Worm (Caenorhabditis elegans): ENCODE data around the gene flr-1.
"Not testable (repeated sequence)": the region's sequence is repeated elsewhere in the genome, so short reads cannot be mapped to it uniquely, and the experiment has no call there.

The flr-1 gene

DNA sequence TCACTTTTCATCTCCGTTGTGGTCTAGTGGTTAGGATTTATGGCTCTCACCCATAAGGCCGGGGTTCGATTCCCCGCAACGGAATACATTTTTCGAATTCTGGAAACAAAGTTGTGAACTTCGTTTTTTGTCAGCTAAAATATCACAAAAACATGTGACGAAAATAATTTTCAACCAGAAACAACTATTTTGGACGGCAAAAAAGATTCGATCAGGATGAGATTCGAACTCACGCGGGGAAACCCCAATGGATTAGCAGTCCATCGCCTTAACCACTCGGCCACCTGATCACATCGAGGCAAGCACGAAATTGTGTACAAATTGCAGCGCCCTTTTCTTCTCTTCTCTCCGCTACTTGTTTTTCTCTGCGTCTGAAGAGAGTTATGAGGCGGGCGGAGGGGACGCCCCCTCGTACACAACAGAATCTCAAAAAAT, 7.7 kb downstream of the flr-1 start (continued):
- TF ChIP-seq tbx-9 (tag; optimal IDR thresholded peaks at IDR 0.05; ENCODE audit: borderline replicate concordance) = peak; percentile 15
- peak; percentile 51 for TF ChIP-seq cebp-1 (GFP tag; IDR thresholded peaks at IDR 0.05)
- not testable (repeated sequence) for TF ChIP-seq cebp-1 (tag; optimal IDR thresholded peaks at IDR 0.05); ama-1 (optimal IDR thresholded peaks at IDR 0.05)
- 0 out of 2 replicates have a peak, but pooled peaks have one; percentile 20 for TF ChIP-seq nhr-120 (GFP tag; IDR thresholded peaks at IDR 0.05)
- peak; percentile 38 to 46 for TF ChIP-seq ama-1 (GFP tag; optimal IDR thresholded peaks at IDR 0.05)
- peak; percentile 73 for TF ChIP-seq snpc-1.3 (tag; optimal IDR thresholded peaks at IDR 0.05; ENCODE audit: insufficient read depth)
- TF ChIP-seq lsl-1 (GFP tag; optimal IDR thresholded peaks at IDR 0.05) = peak; percentile 10
- peak; percentile 84 for TF ChIP-seq hlh-12 (tag; optimal IDR thresholded peaks at IDR 0.05)
- peak; percentile 47; the same call in 1 of the 2 replicates for TF ChIP-seq egrh-3 (GFP tag; IDR thresholded peaks at IDR 0.05)
- peak; percentile 56 for TF ChIP-seq zim-3 (tag; optimal IDR thresholded peaks at IDR 0.05)
- TF ChIP-seq fkh-3 (tag; optimal IDR thresholded peaks at IDR 0.05) = peak; percentile 72
- peak; percentile 93 for TF ChIP-seq tbp1 (GFP tag; optimal IDR thresholded peaks at IDR 0.05)
- peak; percentile 56; the same call in 1 of the 2 replicates for TF ChIP-seq let-526 (GFP tag; IDR thresholded peaks at IDR 0.05)
- TF ChIP-seq ztf-22 (GFP tag; optimal IDR thresholded peaks at IDR 0.05) = peak; percentile 25

DNA sequence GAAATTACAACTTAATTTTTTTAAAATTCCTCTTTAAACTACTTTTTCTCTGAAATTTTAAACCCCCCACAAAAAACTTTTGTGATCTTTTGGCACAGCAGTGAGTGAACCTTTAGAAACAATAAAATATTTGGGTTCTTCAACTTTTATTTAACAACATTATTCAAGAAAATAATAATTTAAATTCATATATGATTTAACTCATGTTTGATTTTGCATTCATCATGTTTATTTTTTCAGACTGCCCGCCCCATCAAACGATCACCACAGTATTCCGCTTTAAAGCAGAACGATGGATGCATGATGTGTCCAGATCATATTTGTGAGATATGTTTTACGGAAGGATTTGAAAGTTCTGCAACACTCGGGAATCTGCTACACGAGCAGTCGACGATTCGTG, 9.9 kb downstream of the flr-1 start, which contains the start of gene set-8:
Gene set-8 (plus strand): TSS at position 301 of the 400 bp plus-strand sequence.
- TF ChIP-seq B0019.2 (GFP tag; conservative IDR thresholded peaks at IDR 0.05) (no peak), ztf-18 (tag; optimal IDR thresholded peaks at IDR 0.05) (no peak), lin-54 (GFP tag; optimal IDR thresholded peaks at IDR 0.05) (no peak), ZK185.1 (tag; optimal IDR thresholded peaks at IDR 0.05; ENCODE audit: poor library complexity, severe bottlenecking) (no peak), chd-7 (tag; optimal IDR thresholded peaks at IDR 0.05) (no peak), F37B4.10 (GFP tag; IDR thresholded peaks at IDR 0.05) (no peak), Y67H2A.10 (GFP tag; conservative IDR thresholded peaks at IDR 0.05) (no peak)

DNA sequence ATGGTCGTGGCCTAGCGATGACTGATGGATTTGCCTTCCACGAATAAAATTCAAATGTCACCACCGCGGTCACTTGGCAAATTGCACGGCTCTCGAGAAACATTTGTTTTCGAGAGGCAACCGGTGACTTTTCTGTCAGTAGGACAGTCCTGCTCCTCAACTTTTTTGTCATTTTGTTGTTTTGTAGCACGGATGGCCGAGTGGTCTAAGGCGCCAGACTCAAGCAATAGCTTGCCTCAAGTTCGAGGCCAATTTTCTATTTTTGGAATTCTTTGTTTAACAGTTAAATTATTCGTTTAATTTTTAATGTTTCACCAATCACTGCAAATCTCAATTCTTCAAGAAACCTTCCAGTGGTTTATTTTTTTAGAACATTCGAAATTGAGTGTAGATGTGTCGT, 12.1 kb downstream of the flr-1 start:
- no peak for TF ChIP-seq him-1 (tag; optimal IDR thresholded peaks at IDR 0.05)
- TF ChIP-seq lin-26 (GFP tag; IDR thresholded peaks at IDR 0.05) = peak; percentile 59; the same call in 1 of the 2 replicates
- TF ChIP-seq athp-1 (tag; optimal IDR thresholded peaks at IDR 0.05) = no peak
- TF ChIP-seq D2030.7 (GFP tag; IDR thresholded peaks at IDR 0.05) = peak; percentile 54
- no peak for TF ChIP-seq lin-35 (GFP tag; optimal IDR thresholded peaks at IDR 0.05)
- peak; percentile 38; the same call in 1 of the 2 replicates for TF ChIP-seq hmg-1.2 (GFP tag; IDR thresholded peaks at IDR 0.05)
- no peak for TF ChIP-seq nhr-120 (GFP tag; IDR thresholded peaks at IDR 0.05)
- TF ChIP-seq tbp1 (GFP tag; optimal IDR thresholded peaks at IDR 0.05) = peak; percentile 85
- no peak for TF ChIP-seq ZK185.1 (tag; optimal IDR thresholded peaks at IDR 0.05; ENCODE audit: poor library complexity, severe bottlenecking)
- TF ChIP-seq ztf-18 (tag; optimal IDR thresholded peaks at IDR 0.05) = peak; percentile 9
- no peak for TF ChIP-seq C17E4.6 (GFP tag; IDR thresholded peaks at IDR 0.05)
- no peak for TF ChIP-seq hlh-12 (tag; optimal IDR thresholded peaks at IDR 0.05)
- TF ChIP-seq bed-1 (GFP tag; IDR thresholded peaks at IDR 0.05) = no peak
- no peak for TF ChIP-seq lsl-1 (GFP tag; optimal IDR thresholded peaks at IDR 0.05)
- TF ChIP-seq ztf-26 (tag; optimal IDR thresholded peaks at IDR 0.05) = no peak
- no peak for TF ChIP-seq dpff-1 (tag; optimal IDR thresholded peaks at IDR 0.05)
- TF ChIP-seq mes-4 (tag; optimal IDR thresholded peaks at IDR 0.05) = no peak
- 0 out of 2 replicates have a peak, but pooled peaks have one; percentile 51 for TF ChIP-seq ztf-25 (GFP tag; IDR thresholded peaks at IDR 0.05)
- no peak for TF ChIP-seq ceh-27 (GFP tag; optimal IDR thresholded peaks at IDR 0.05)
- TF ChIP-seq ceh-91 (GFP tag; IDR thresholded peaks at IDR 0.05) = no peak
- TF ChIP-seq F52B5.7 (tag; optimal IDR thresholded peaks at IDR 0.05) = no peak
- TF ChIP-seq F37B4.10 (GFP tag; IDR thresholded peaks at IDR 0.05) = no peak
- TF ChIP-seq attf-3 (GFP tag; conservative IDR thresholded peaks at IDR 0.05) = no peak
- no peak for TF ChIP-seq ccch-3 (GFP tag; optimal IDR thresholded peaks at IDR 0.05)
- no peak for TF ChIP-seq unc-130 (GFP tag; optimal IDR thresholded peaks at IDR 0.05)
- no peak for TF ChIP-seq Y53G8AR.9 (GFP tag; conservative IDR thresholded peaks at IDR 0.05)
- TF ChIP-seq die-1 (tag; optimal IDR thresholded peaks at IDR 0.05) = peak; percentile 48
- no peak for TF ChIP-seq nfya-1 (tag; optimal IDR thresholded peaks at IDR 0.05; ENCODE audit: borderline replicate concordance, insufficient read depth)
- no peak for TF ChIP-seq hsf-1 (GFP tag; IDR thresholded peaks at IDR 0.05)
- no peak for TF ChIP-seq attf-5 (GFP tag; optimal IDR thresholded peaks at IDR 0.05)

Measured in whole organism, young adult.